Fruit fly (Drosophila melanogaster) S2 (cell line): ENCODE results near the gene CG46435.
A peak's percentile ranks its signal among the peaks of the same experiment; 100 is the strongest.

Experiments
- CG8478 ChIP-seq: fragments of >200 bp; optimal IDR thresholded peaks from 2 replicates; lab custom pipeline; 2018
- CTCF ChIP-seq, 2 experiments: fragments of >200 bp; optimal IDR thresholded peaks; 2 replicates each; lab custom pipeline; 2018

Gene CG46435

DNA sequence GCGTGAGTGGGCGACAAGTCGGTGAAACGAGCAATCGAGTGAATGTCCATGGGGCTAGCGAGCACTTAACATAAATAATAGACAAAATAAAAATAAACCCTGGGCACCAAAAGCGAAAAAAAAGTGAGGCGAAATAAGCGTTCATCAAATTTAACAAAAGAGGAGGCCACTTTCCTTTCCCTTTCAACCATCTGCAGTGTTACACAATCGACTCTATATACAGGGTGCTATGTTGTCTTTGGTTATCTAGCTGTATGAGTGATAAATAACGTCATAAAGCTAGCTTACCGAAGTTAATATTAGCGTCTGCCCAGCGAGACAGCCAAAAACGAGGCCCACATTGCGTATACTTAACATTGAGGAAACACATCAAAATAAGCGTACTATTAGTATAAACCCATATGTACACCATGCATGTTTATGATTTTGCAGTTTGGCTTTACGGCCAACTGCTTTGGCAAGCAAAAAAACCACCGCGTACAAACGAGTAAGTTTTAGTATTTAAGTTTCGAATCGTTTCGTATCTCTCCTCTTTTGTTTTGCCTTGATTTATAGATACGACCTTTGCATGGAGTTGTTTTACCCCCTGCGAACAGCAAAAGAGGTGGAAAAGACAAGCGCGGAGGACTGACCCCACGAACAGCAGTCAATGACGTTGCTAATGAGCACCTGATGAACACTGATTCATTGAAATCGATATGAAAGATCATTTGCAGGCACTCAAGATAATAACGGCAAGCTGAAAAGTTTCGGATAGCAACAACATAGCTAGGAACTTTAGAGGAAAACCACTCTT, 20.2 kb downstream of the CG46435 start:
- TF ChIP-seq CTCF (optimal IDR thresholded peaks at IDR 0.05; lab: Kevin White, UChicago) (no peak), CG8478 (lab: Kevin White, UChicago) (no peak)

DNA sequence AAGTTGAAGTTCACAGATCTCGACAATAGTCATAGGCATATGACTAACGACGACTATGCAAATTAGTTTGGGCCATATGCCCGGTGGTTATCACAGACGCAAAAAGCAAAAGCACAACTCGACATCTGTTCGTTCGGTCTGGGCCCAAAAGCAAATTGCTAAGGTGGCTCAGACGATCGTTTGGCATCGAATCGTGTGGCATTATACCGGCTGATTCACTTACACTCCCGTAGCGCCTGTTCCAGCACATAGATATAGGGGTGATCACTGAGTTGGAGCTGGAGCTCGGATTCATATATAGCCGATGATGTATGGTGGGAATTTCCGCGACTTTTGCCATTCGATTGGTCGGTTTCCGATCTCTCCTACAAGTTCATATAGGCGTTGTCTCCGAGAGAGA, 21.2 kb downstream of the CG46435 start:
- TF ChIP-seq CG8478 (lab: Kevin White, UChicago) (no peak), CTCF (optimal IDR thresholded peaks at IDR 0.05; lab: Kevin White, UChicago) (no peak)

DNA sequence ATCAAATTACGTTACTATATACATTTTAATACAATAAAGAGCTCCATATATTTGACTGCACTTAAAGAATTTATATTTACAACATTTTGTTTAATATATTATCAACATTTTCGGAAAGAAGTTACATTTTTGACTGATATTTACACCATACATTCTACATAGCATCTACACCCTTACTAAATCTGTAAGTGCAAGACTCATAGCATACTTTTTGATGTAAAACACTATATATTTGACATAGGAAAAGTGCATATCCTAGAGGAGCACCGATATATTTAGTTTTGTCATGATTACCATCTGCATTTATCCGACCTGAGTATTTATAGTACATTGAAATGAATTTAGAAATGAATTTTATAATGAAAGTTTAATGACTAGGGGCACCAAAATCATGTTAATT, 24.1 kb downstream of the CG46435 start:
- TF ChIP-seq CTCF (optimal IDR thresholded peaks at IDR 0.05; lab: Kevin White, UChicago) (peak; percentile 10 to 50), CG8478 (lab: Kevin White, UChicago) (no peak)

DNA sequence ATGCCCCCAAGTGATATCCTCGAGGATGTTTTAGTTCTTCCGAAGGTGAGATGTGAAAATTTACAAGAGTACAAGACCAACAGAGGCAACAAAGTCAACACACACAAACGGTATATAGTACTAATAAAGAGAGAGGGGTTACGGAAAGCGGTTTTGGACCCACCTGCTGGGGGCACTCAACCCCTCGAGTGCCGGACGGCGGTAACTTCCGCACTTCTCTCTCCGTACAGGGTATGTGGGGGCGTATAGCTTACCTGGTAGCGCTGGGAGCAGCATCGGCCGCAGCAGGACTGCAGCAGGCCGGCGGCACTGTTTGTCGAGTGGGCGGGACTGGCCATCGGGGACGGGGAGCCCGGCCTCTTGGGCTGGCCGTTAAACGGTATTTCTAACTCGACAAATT, 24.5 kb downstream of the CG46435 start:
- TF ChIP-seq CTCF (optimal IDR thresholded peaks at IDR 0.05; lab: Kevin White, UChicago): no peak
- TF ChIP-seq CG8478 (lab: Kevin White, UChicago): no peak

DNA sequence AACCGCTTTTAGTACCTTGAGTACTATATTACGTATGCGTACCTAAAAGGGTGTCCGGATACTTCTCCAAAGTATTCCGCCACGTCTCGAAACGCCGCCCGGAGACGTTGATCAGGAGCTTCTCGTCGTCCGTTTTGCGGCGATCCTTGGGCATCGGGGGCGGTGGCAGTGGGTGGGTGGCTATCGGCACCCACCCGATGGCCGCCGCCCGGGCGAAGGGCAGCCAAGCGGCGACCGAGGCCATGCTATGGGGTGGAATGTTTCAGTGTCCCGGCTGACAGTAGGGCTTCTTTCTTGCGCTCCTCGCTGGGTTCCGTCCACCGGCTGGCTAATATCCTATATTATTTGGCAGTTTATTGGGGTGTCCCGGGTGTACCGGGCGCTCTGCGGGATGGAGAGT, 29.5 kb downstream of the CG46435 start:
- TF ChIP-seq CTCF (optimal IDR thresholded peaks at IDR 0.05; lab: Kevin White, UChicago) (no peak), CG8478 (lab: Kevin White, UChicago) (no peak)

DNA sequence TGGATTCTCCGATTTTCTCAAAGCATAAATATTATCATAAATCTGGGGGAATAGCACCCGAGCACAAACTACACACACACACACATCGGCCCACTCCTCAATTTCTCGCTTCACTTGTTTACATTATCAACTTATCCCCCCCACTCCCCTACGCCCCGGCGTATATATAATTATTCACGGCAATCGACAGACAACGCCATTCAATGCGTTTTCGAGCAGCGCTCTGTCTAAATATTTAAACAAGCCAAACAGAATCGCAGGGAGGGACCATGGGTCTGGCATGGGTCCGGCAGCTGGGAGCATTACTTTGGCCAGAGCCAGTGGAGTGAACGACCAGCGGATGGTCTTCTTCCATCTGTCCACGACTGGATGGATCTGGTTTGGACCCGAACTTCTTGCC, 30.7 kb downstream of the CG46435 start:
- TF ChIP-seq CTCF (optimal IDR thresholded peaks at IDR 0.05; lab: Kevin White, UChicago) (no peak), CG8478 (lab: Kevin White, UChicago) (no peak)

DNA sequence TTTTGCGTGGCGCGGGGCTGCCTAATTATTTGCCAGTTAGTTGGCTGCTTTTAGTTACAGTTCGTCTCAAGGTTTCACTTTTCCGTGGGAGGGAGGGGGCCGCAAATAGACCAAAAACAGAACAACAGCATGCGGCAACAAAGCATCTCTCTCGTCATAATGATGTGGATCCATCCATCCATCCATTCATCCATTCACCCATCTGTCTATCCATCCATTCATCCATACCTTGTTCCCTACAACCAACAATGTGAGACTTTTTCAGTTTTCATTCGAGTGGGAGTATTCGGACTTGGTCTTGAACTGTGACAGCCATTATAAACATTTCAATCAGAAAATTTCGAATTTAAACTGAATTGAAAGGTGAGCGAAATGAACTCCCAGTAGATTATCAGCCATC, 34.4 kb downstream of the CG46435 start:
- no peak for TF ChIP-seq CTCF (optimal IDR thresholded peaks at IDR 0.05; lab: Kevin White, UChicago)
- no peak for TF ChIP-seq CG8478 (lab: Kevin White, UChicago)

DNA sequence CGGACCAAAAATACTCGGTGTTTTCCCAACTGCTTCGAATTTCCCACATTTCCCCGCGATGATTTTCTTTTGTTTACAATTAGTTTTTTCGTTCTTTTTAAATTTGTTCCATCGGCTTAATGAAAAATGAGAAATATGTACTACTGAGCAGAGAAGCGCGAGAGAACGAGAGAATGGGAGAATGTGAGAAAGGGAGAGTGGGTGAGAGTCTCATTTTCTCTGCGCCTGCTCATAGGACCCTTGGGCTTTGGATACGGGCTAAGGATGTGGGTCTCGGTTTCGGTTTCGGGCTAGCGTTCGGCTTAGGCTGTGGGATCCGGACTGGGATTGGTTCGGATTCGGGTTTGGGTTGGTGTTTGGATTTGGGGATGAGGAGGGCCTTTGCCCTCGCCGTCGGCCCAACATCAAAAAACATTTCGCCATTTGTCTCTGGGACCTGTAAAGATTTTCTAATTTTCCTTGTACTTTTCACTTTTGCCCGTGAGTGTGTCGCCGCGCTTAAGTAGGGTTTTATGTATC, 35.9 kb downstream of the CG46435 start:
- TF ChIP-seq CTCF (optimal IDR thresholded peaks at IDR 0.05; lab: Kevin White, UChicago) (no peak), CG8478 (lab: Kevin White, UChicago) (no peak)

DNA sequence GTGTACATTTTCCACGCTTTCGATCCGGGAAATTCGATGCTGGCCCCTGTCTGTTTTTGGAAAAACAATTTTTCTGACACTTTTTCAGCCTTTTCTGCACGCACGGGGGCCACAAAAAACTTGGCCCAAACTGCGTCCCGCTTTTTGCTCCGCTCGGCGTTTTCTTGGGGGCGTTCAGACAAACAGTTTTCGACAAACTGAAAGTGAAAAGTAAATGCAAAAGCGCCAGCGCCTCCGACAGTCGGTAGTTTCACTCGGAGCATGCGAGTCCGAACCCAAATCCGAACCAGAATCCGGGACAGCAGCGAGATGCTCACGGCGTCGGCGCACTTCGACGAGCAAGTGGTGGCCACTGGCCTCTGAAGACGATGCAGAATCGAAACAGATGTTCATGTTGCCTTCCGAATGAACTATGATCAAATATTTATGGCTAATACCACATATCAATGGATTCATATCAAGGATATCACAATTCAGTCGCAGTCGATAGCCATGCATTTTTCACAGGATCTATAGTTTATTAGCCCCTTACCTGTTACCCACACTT, 39.5 kb downstream of the CG46435 start, which contains the start of gene Shal:
Shal (minus strand) TSS at position 200 of the 547 bp plus-strand sequence.
- no peak for TF ChIP-seq CG8478 (lab: Kevin White, UChicago)
- TF ChIP-seq CTCF (optimal IDR thresholded peaks at IDR 0.05; lab: Kevin White, UChicago): no peak

DNA sequence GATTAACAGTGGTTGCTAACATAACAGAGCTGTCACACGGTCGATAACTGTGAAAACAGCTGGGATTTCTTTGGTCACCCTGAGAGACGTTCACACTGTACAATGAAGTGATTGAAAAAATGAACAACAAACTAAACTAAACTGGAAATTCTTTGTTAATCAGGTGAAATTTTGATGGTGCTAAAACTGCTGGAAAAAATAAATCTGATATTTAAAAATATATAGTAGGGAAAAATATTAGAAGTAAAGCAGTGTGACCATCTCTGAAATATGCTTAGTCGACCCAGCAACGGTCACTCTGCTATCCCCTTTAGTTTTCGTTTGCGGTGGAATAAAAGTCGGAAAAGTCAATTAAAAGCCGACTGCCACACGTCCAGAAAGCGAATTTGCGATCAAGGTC, 41.1 kb downstream of the CG46435 start, which contains the start of the genes CG9231 and CG9330:
CG9231 (minus strand) TSS at position 25 of the 400 bp plus-strand sequence.
CG9330 (plus strand) TSS at position 275 of the 400 bp plus-strand sequence.
- no peak for TF ChIP-seq CTCF (optimal IDR thresholded peaks at IDR 0.05; lab: Kevin White, UChicago)
- TF ChIP-seq CG8478 (lab: Kevin White, UChicago): no peak

DNA sequence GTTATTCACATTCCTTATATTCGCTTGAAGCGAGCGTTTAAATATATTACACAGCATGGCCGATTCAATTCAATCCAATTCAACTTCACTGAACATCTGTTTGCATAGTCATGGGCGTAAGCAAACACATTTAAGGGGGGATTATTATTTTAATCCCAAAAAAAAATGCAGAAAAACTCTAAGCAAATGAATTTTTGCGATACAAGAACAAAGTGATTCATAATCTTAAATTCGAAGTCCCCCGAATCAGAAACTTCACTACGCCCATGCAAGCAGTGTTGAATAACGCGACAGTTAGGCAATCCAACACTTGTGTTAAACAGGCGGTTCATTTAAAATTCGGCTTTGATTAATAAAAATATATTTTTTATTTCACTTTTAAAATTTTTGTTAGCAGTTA, 45.5 kb downstream of the CG46435 start, which contains the start of gene CG14100:
CG14100 (minus strand) TSS at position 103 of the 400 bp plus-strand sequence.
- TF ChIP-seq CTCF (optimal IDR thresholded peaks at IDR 0.05; lab: Kevin White, UChicago) (no peak), CG8478 (lab: Kevin White, UChicago) (no peak)
